Worm (Caenorhabditis elegans): ENCODE data around the gene F32D8.15.

DNA sequence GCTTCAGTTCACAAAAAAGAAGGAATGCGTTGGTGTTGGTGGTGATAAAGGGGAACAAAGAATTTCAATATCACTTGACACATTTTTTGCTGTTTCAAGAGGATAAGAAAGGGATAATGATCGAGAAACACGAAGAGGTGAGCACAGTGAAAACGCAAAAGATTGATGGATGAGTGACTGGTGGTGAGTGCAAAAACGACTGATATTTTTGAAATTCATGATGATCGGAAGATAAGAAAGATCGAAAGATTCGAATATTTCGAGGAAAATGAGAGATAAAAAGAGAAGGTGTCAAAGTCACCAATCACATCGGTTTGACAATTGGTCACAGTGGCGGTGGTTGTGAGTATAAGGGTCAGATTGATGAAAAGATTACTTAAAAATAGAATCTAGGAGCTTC is 12.1 kb downstream of the F32D8.15 start:
- TF ChIP-seq odd-2 (tag; optimal IDR thresholded peaks at IDR 0.05) (no peak), nhr-232 (tag; optimal IDR thresholded peaks at IDR 0.05) (no peak), ets-4 (tag; optimal IDR thresholded peaks at IDR 0.05) (no peak), hlh-30 (tag; optimal IDR thresholded peaks at IDR 0.05; ENCODE audit: insufficient read depth) (no peak), pha-4 (tag; optimal IDR thresholded peaks at IDR 0.05) (no peak)

Data from whole organism, late embryonic.